Worm (Caenorhabditis elegans): Measurements from ENCODE around the gene lgc-23.
A peak's percentile ranks its signal among the peaks of the same experiment; 100 is the strongest.

- TF ChIP-seq ama-1 (optimal IDR thresholded peaks at IDR 0.05) (no peak), jun-1 (tag; optimal IDR thresholded peaks at IDR 0.05) (peak; percentile 20), lin-15B (tag; optimal IDR thresholded peaks at IDR 0.05) (peak; percentile 4)
These were observed 41.0 kb downstream of the lgc-23 start for ce11 chrX:12106004-12106403.

Measured in whole organism, L3 larva.